Worm (Caenorhabditis elegans) whole organism, early embryonic: ENCODE results near the gene C05E11.3.

Experiments
- ama-1 ChIP-seq: fragments of 150-350 bp; optimal IDR thresholded peaks from 2 replicates; lab custom pipeline; 2014
- pes-1 ChIP-seq: fragments of 200-800 bp; sonication (Bioruptor generic); IDR thresholded peaks from 2 replicates; pipeline ENCODE4 v1.3.6; 2022; ENCODE audit warnings: missing genetic modification reagents, missing genetic modification characterization, missing compliant biosample characterization

DNA sequence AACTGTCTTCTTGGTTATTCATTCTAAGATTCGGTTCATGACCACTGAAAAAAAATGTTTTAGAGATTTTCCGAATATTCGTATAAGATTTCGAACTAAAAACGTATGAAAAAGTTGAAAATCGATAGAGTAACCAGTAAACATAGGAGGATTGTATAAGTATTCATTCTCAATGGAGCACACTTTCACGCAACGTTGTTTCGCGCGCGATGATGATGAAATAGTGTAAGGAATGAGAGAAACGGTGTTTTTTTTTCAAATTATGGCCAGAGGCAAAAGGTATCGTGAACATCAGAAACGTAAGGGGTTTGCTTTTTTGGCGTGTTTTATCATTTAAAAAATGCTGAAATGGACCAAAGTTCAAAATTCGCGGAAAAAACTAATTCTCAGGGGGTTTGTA is 41.5 kb downstream of the C05E11.3 start, which contains the start of gene pqn-65:
- TF ChIP-seq ama-1 (lab: Kevin White, UChicago) (no peak), pes-1 (GFP tag; lab: Robert Waterston, UW) (no peak)
